Fruit fly (Drosophila melanogaster): ENCODE results near the gene CG6996.

Gene CG6996

DNA sequence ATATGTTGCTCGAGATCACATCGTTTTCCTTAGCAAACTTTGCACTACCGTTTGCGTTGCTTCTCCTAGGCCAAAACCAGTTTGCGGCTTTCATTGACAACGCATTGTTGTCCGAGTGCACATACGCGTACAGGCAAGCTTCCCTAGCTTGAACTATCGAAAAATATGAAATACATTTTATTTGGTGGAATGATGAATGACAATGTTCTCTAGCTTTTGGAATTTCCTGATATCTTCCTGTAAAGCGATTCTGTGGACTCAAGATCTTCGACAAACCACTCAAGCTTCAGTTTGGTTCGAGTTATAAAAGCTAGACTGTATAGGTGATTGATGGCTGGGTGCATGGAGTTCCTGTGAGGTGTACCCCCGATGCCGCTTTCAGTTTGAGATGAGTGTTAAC, 11.5 kb upstream of the CG6996 start (continued):
- TF ChIP-seq oc (tag; optimal IDR thresholded peaks at IDR 0.05) (peak; percentile 68), CG16815 (GFP tag; optimal IDR thresholded peaks at IDR 0.05) (peak; percentile 0), ash1 (GFP tag; optimal IDR thresholded peaks at IDR 0.05) (no peak), Xbp1 (GFP tag; optimal IDR thresholded peaks at IDR 0.05) (peak; percentile 66), chn (GFP tag; optimal IDR thresholded peaks at IDR 0.05) (peak; percentile 40), btn (GFP tag; optimal IDR thresholded peaks at IDR 0.05) (peak; percentile 43), bigmax (GFP tag; optimal IDR thresholded peaks at IDR 0.05) (no peak), CG6175 (GFP tag; IDR thresholded peaks at IDR 0.05) (no peak), kay (GFP tag; optimal IDR thresholded peaks at IDR 0.05) (peak; percentile 6), CG7928 (GFP tag; optimal IDR thresholded peaks at IDR 0.05) (no peak), Rfx (GFP tag; IDR thresholded peaks at IDR 0.05) (peak; percentile 56; the same call in 1 of the 2 replicates), Sox100B (GFP tag; optimal IDR thresholded peaks at IDR 0.05) (peak; percentile 59), vvl (GFP tag; IDR thresholded peaks at IDR 0.05) (peak; percentile 80), Optix (GFP tag; IDR thresholded peaks at IDR 0.05) (peak; percentile 78), D (optimal IDR thresholded peaks at IDR 0.05) (no peak), D (GFP tag; optimal IDR thresholded peaks at IDR 0.05) (peak; percentile 69), slou (GFP tag; optimal IDR thresholded peaks at IDR 0.05) (no peak), ato (GFP tag; IDR thresholded peaks at IDR 0.05; ENCODE audit: partially characterized antibody) (no peak), CG16813 (GFP tag; IDR thresholded peaks at IDR 0.05; ENCODE audit: partially characterized antibody) (no peak), CG7372 (GFP tag; IDR thresholded peaks at IDR 0.05) (no peak; the same call in 1 of the 2 replicates), CG14014 (GFP tag; IDR thresholded peaks at IDR 0.05) (peak; percentile 51; the same call in 1 of the 2 replicates), CG34422 (GFP tag; IDR thresholded peaks at IDR 0.05) (peak; percentile 64; the same call in 2 of the 3 replicates), CG43689 (GFP tag; IDR thresholded peaks at IDR 0.05) (no peak), H15 (GFP tag; IDR thresholded peaks at IDR 0.05) (peak; percentile 73; the same call in 2 of the 3 replicates), MBD-R2 (GFP tag; IDR thresholded peaks at IDR 0.05) (0 out of 2 replicates have a peak, but pooled peaks have one; percentile 14), Blimp-1 (GFP tag; optimal IDR thresholded peaks at IDR 0.05) (peak; percentile 71), unc-4 (GFP tag; IDR thresholded peaks at IDR 0.05; ENCODE audit: partially characterized antibody) (no peak), hkb (optimal IDR thresholded peaks at IDR 0.05) (no peak), hkb (GFP tag; IDR thresholded peaks at IDR 0.05) (peak; percentile 72; the same call in 1 of the 2 replicates), sc (optimal IDR thresholded peaks at IDR 0.05) (no peak), sc (GFP tag; optimal IDR thresholded peaks at IDR 0.05) (peak; percentile 4), CG12391 (tag; optimal IDR thresholded peaks at IDR 0.05) (peak; percentile 62), CG4854 (GFP tag; optimal IDR thresholded peaks at IDR 0.05) (peak; percentile 1), Drgx (GFP tag; IDR thresholded peaks at IDR 0.05) (peak; percentile 88), Elba2 (GFP tag; optimal IDR thresholded peaks at IDR 0.05) (no peak), ewg (GFP tag; optimal IDR thresholded peaks at IDR 0.05) (peak; percentile 35), tx (GFP tag; optimal IDR thresholded peaks at IDR 0.05) (no peak), ham (GFP tag; IDR thresholded peaks at IDR 0.05) (no peak), Six4 (GFP tag; optimal IDR thresholded peaks at IDR 0.05) (peak; percentile 68), ci (GFP tag; IDR thresholded peaks at IDR 0.05) (peak; percentile 89), salm (tag; optimal IDR thresholded peaks at IDR 0.05) (peak; percentile 56), peb (GFP tag; IDR thresholded peaks at IDR 0.05) (peak; percentile 49; the same call in 1 of the 2 replicates), GATAe (GFP tag; conservative IDR thresholded peaks at IDR 0.05) (no peak), ems (GFP tag; optimal IDR thresholded peaks at IDR 0.05) (peak; percentile 54), Fer3 (tag; optimal IDR thresholded peaks at IDR 0.05) (peak; percentile 19), CG3163 (GFP tag; optimal IDR thresholded peaks at IDR 0.05) (peak; percentile 23), CG2116 (GFP tag; optimal IDR thresholded peaks at IDR 0.05) (peak; percentile 11), Xrp1 (GFP tag; IDR thresholded peaks at IDR 0.05) (peak; percentile 81), CG4617 (GFP tag; optimal IDR thresholded peaks at IDR 0.05; ENCODE audit: borderline replicate concordance) (peak; percentile 8), tin (GFP tag; optimal IDR thresholded peaks at IDR 0.05) (peak; percentile 39), lab (GFP tag; optimal IDR thresholded peaks at IDR 0.05) (peak; percentile 67), kni (GFP tag; optimal IDR thresholded peaks at IDR 0.05) (peak; percentile 34)

Measured in whole organism, embryonic.